Fruit fly (Drosophila melanogaster) whole organism, embryonic: ENCODE data around the gene SecS.

Experiments
- Bgb ChIP-seq: fragments of 200-800 bp; sonication (Bioruptor generic); IDR thresholded peaks from 2 replicates; pipeline ENCODE4 v1.3.6; 2022; ENCODE audit warnings: missing biosample characterization, missing genetic modification characterization; ENCODE audit not compliant: partially characterized antibody
- CG10274 ChIP-seq: fragments of 200-800 bp; sonication (Bioruptor generic); optimal IDR thresholded peaks from 3 replicates; lab custom pipeline; 2017; ENCODE audit warnings: missing biosample characterization, mild to moderate bottlenecking, missing genetic modification characterization
- CG10654 ChIP-seq: fragments of 200-800 bp; sonication (Bioruptor generic); optimal IDR thresholded peaks from 2 replicates; lab custom pipeline; 2016; ENCODE audit warnings: missing biosample characterization, missing genetic modification characterization
- CG12155 ChIP-seq: fragments of 200-800 bp; sonication (Bioruptor generic); optimal IDR thresholded peaks from 3 replicates; lab custom pipeline; 2016; ENCODE audit warnings: missing biosample characterization, missing genetic modification characterization
- CG12391 ChIP-seq: fragments of 200-800 bp; sonication (Bioruptor generic); optimal IDR thresholded peaks from 3 replicates; lab custom pipeline; 2018; ENCODE audit warnings: missing biosample characterization, mild to moderate bottlenecking, missing genetic modification characterization, moderate library complexity
- CG13123 ChIP-seq: fragments of 200-800 bp; sonication (Bioruptor generic); optimal IDR thresholded peaks from 2 replicates; lab custom pipeline; 2016; ENCODE audit warnings: missing biosample characterization, missing genetic modification characterization
- CG13287 ChIP-seq: fragments of 200-800 bp; sonication (Bioruptor generic); IDR thresholded peaks from 2 replicates; pipeline ENCODE4 v1.3.6; 2022; ENCODE audit warnings: missing biosample characterization, missing genetic modification characterization; ENCODE audit not compliant: partially characterized antibody
- CG15601 ChIP-seq: fragments of 200-800 bp; sonication (Bioruptor generic); optimal IDR thresholded peaks from 3 replicates; lab custom pipeline; 2019; ENCODE audit warnings: missing biosample characterization, mild to moderate bottlenecking, missing genetic modification characterization, moderate library complexity
- CG16813 ChIP-seq: fragments of 200-800 bp; sonication (Bioruptor generic); IDR thresholded peaks from 3 replicates; pipeline ENCODE4 v1.3.6; 2022; ENCODE audit warnings: missing biosample characterization, missing genetic modification characterization; ENCODE audit not compliant: partially characterized antibody
- CG17186 ChIP-seq: fragments of 200-800 bp; sonication (Bioruptor generic); optimal IDR thresholded peaks from 3 replicates; lab custom pipeline; 2017; ENCODE audit warnings: missing biosample characterization, missing genetic modification reagents, missing genetic modification characterization
- CG3065 ChIP-seq: fragments of 200-800 bp; sonication (Bioruptor generic); optimal IDR thresholded peaks from 2 replicates; lab custom pipeline; 2016; ENCODE audit warnings: missing biosample characterization, missing genetic modification characterization
- CG31441 ChIP-seq: fragments of 200-800 bp; sonication (Bioruptor generic); IDR thresholded peaks from 2 replicates; pipeline ENCODE4 v1.3.6; 2022; ENCODE audit warnings: missing biosample characterization, missing genetic modification characterization
- CG34224 ChIP-seq: fragments of 200-800 bp; sonication (Bioruptor generic); IDR thresholded peaks from 3 replicates; pipeline ENCODE4 v1.3.6; 2022; ENCODE audit warnings: missing biosample characterization, missing genetic modification characterization; ENCODE audit not compliant: partially characterized antibody
- CG34376 ChIP-seq: fragments of 200-800 bp; sonication (Bioruptor generic); optimal IDR thresholded peaks from 2 replicates; lab custom pipeline; 2018; ENCODE audit warnings: missing biosample characterization, mild to moderate bottlenecking, missing genetic modification characterization
- CG3838 ChIP-seq: fragments of 200-800 bp; sonication (Bioruptor generic); optimal IDR thresholded peaks from 3 replicates; lab custom pipeline; 2016; ENCODE audit warnings: missing biosample characterization, missing genetic modification characterization
- CG3995 ChIP-seq: fragments of 200-800 bp; sonication (Bioruptor generic); optimal IDR thresholded peaks from 3 replicates; lab custom pipeline; 2016; ENCODE audit warnings: missing biosample characterization, missing genetic modification characterization
- CG4328 ChIP-seq: fragments of 200-800 bp; sonication (Bioruptor generic); optimal IDR thresholded peaks from 3 replicates; lab custom pipeline; 2017; ENCODE audit warnings: missing biosample characterization, missing genetic modification reagents, missing genetic modification characterization
- CG4707 ChIP-seq: fragments of 200-800 bp; sonication (Bioruptor generic); optimal IDR thresholded peaks from 2 replicates; lab custom pipeline; 2018; ENCODE audit warnings: missing biosample characterization, mild to moderate bottlenecking, missing genetic modification characterization, moderate library complexity
- CG4854 ChIP-seq: fragments of 200-800 bp; sonication (Bioruptor generic); optimal IDR thresholded peaks from 2 replicates; lab custom pipeline; 2016; ENCODE audit warnings: missing biosample characterization, missing genetic modification characterization, inconsistent platforms
- CG6175 ChIP-seq: fragments of 200-800 bp; sonication (Bioruptor generic); IDR thresholded peaks from 3 replicates; pipeline ENCODE4 v1.3.6; 2022; ENCODE audit warnings: missing biosample characterization, missing genetic modification characterization
- CG7271 ChIP-seq: fragments of 200-800 bp; sonication (Bioruptor generic); optimal IDR thresholded peaks from 2 replicates; lab custom pipeline; 2018; ENCODE audit warnings: missing biosample characterization, mild to moderate bottlenecking, missing genetic modification characterization, moderate library complexity
- CG8924 ChIP-seq: fragments of 200-800 bp; optimal IDR thresholded peaks from 3 replicates; lab custom pipeline; 2019; ENCODE audit warnings: missing biosample characterization, mild to moderate bottlenecking, missing genetic modification characterization, moderate library complexity
- Deaf1 ChIP-seq: fragments of 200-800 bp; optimal IDR thresholded peaks from 3 replicates; lab custom pipeline; 2019; ENCODE audit warnings: missing biosample characterization, mild to moderate bottlenecking, missing genetic modification characterization, moderate library complexity
- Dref ChIP-seq: fragments of 200-800 bp; sonication (Bioruptor generic); IDR thresholded peaks from 2 replicates; pipeline ENCODE4 v1.3.6; 2022; ENCODE audit warnings: missing biosample characterization, missing genetic modification characterization
- E2f2 ChIP-seq: fragments of 200-800 bp; sonication (Bioruptor generic); IDR thresholded peaks from 2 replicates; pipeline ENCODE4 v1.3.6; 2022; ENCODE audit warnings: missing biosample characterization, missing genetic modification characterization
- Lhr ChIP-seq: fragments of 200-800 bp; sonication (Bioruptor generic); optimal IDR thresholded peaks from 3 replicates; lab custom pipeline; 2017; ENCODE audit warnings: mild to moderate bottlenecking, missing biosample characterization, missing genetic modification reagents, missing genetic modification characterization
- MTF-1 ChIP-seq: fragments of 200-800 bp; sonication (Bioruptor generic); optimal IDR thresholded peaks from 2 replicates; lab custom pipeline; 2018; ENCODE audit warnings: missing biosample characterization, mild to moderate bottlenecking, missing genetic modification characterization, borderline replicate concordance
- Sin3A ChIP-seq: fragments of >200 bp; optimal IDR thresholded peaks from 2 replicates; lab custom pipeline; 2018
- bbx ChIP-seq: fragments of 200-800 bp; sonication (Bioruptor generic); IDR thresholded peaks from 2 replicates; pipeline ENCODE4 v1.3.6; 2022; ENCODE audit warnings: missing biosample characterization, missing genetic modification characterization; ENCODE audit not compliant: partially characterized antibody
- bcd ChIP-seq: fragments of 200-800 bp; sonication (Bioruptor generic); optimal IDR thresholded peaks from 2 replicates; lab custom pipeline; 2017; ENCODE audit warnings: missing biosample characterization, mild to moderate bottlenecking, missing genetic modification characterization
- chn ChIP-seq: fragments of 200-800 bp; sonication (Bioruptor generic); optimal IDR thresholded peaks from 2 replicates; lab custom pipeline; 2016; ENCODE audit warnings: missing biosample characterization, missing genetic modification characterization
- ci ChIP-seq: fragments of 200-800 bp; sonication (Bioruptor generic); IDR thresholded peaks from 3 replicates; pipeline ENCODE4 v1.3.6; 2022; ENCODE audit warnings: missing biosample characterization, missing genetic modification characterization
- crp ChIP-seq, 2 experiments: fragments of 200-800 bp; sonication (Bioruptor generic); optimal IDR thresholded peaks; 2 replicates in 1 of 2; 3 replicates in 1 of 2; lab custom pipeline; 2017; ENCODE audit warnings: missing biosample characterization in 2 of 2, missing genetic modification characterization in 2 of 2, mild to moderate bottlenecking in 1 of 2, moderate library complexity in 1 of 2
- dati ChIP-seq: fragments of 200-800 bp; sonication (Bioruptor generic); IDR thresholded peaks from 2 replicates; pipeline ENCODE4 v1.3.6; 2022; ENCODE audit warnings: missing biosample characterization, missing genetic modification characterization
- ems ChIP-seq: fragments of 200-800 bp; sonication (Bioruptor generic); optimal IDR thresholded peaks from 3 replicates; lab custom pipeline; 2016; ENCODE audit warnings: missing biosample characterization, missing genetic modification characterization
- ewg ChIP-seq: fragments of 200-800 bp; sonication (Bioruptor generic); optimal IDR thresholded peaks from 3 replicates; lab custom pipeline; 2017; ENCODE audit warnings: mild to moderate bottlenecking, missing biosample characterization, missing genetic modification reagents, missing genetic modification characterization
- exex ChIP-seq: fragments of 200-800 bp; sonication (Bioruptor generic); optimal IDR thresholded peaks from 4 replicates; lab custom pipeline; 2018; ENCODE audit warnings: missing biosample characterization, mild to moderate bottlenecking, missing genetic modification characterization, moderate library complexity
- fd3F ChIP-seq: fragments of 200-800 bp; sonication (Bioruptor generic); optimal IDR thresholded peaks from 2 replicates; lab custom pipeline; 2018; ENCODE audit warnings: missing biosample characterization, mild to moderate bottlenecking, missing genetic modification characterization, moderate library complexity
- ind ChIP-seq: fragments of 200-800 bp; sonication (Bioruptor generic); optimal IDR thresholded peaks from 3 replicates; lab custom pipeline; 2016; ENCODE audit warnings: missing biosample characterization, missing genetic modification characterization
- inv ChIP-seq: fragments of 200-800 bp; sonication (Bioruptor generic); IDR thresholded peaks from 2 replicates; pipeline ENCODE4 v1.3.6; 2022; ENCODE audit warnings: missing biosample characterization, missing genetic modification characterization; ENCODE audit not compliant: partially characterized antibody
- kah ChIP-seq: fragments of 200-800 bp; sonication (Bioruptor generic); optimal IDR thresholded peaks from 2 replicates; lab custom pipeline; 2018; ENCODE audit warnings: missing biosample characterization, mild to moderate bottlenecking, missing genetic modification characterization
- kni ChIP-seq: fragments of 200-800 bp; sonication (Bioruptor generic); optimal IDR thresholded peaks from 3 replicates; lab custom pipeline; 2017; ENCODE audit warnings: mild to moderate bottlenecking, missing biosample characterization, missing genetic modification reagents, missing genetic modification characterization
- luna ChIP-seq: fragments of 200-800 bp; sonication (Bioruptor generic); optimal IDR thresholded peaks from 2 replicates; lab custom pipeline; 2016; ENCODE audit warnings: missing biosample characterization, missing genetic modification characterization
- pros ChIP-seq: fragments of 200-800 bp; sonication (Bioruptor generic); optimal IDR thresholded peaks from 3 replicates; lab custom pipeline; 2019; ENCODE audit warnings: missing biosample characterization, mild to moderate bottlenecking, missing genetic modification characterization, moderate library complexity
- pzg ChIP-seq: fragments of 200-800 bp; sonication (Bioruptor generic); optimal IDR thresholded peaks from 3 replicates; lab custom pipeline; 2018; ENCODE audit warnings: missing biosample characterization, mild to moderate bottlenecking, missing genetic modification characterization, moderate library complexity
- ro ChIP-seq: fragments of 200-800 bp; sonication (Bioruptor generic); IDR thresholded peaks from 2 replicates; pipeline ENCODE4 v1.3.6; 2022; ENCODE audit warnings: missing biosample characterization, missing genetic modification characterization
- row ChIP-seq: fragments of 200-800 bp; sonication (Bioruptor generic); IDR thresholded peaks from 3 replicates; pipeline ENCODE4 v1.3.6; 2022; ENCODE audit warnings: missing biosample characterization, missing genetic modification characterization
- seq ChIP-seq: fragments of 200-800 bp; sonication (Bioruptor generic); IDR thresholded peaks from 2 replicates; pipeline ENCODE4 v1.3.6; 2022; ENCODE audit warnings: missing biosample characterization, missing genetic modification characterization
- stwl ChIP-seq: fragments of 200-800 bp; sonication (Bioruptor generic); optimal IDR thresholded peaks from 3 replicates; lab custom pipeline; 2018; ENCODE audit warnings: missing biosample characterization, mild to moderate bottlenecking, missing genetic modification characterization, moderate library complexity
- zen ChIP-seq: fragments of 200-800 bp; sonication (Bioruptor generic); optimal IDR thresholded peaks from 3 replicates; lab custom pipeline; 2018; ENCODE audit warnings: missing biosample characterization, mild to moderate bottlenecking, missing genetic modification characterization, moderate library complexity

SecS gene

dm6 chr3R:5564775-5565190 lies 36.5 kb upstream of the SecS start, which contains the start of the genes CG14671 and CG12746 (continued):
- TF ChIP-seq ewg (GFP tag; lab: Kevin White, UChicago) (peak; percentile 46), CG12155 (GFP tag; lab: Kevin White, UChicago) (no peak), Lhr (GFP tag; lab: Kevin White, UChicago) (no peak), CG16813 (no peak), Dref (GFP tag; lab: Robert Waterston, UW) (peak; percentile 81), CG4854 (GFP tag; lab: Kevin White, UChicago) (no peak), CG12391 (no peak), CG13123 (GFP tag; lab: Kevin White, UChicago) (no peak), CG8924 (tag; lab: Kevin White, UChicago) (no peak), fd3F (GFP tag; lab: Kevin White, UChicago) (no peak), CG17186 (GFP tag; lab: Kevin White, UChicago) (peak; percentile 26), inv (no peak), CG4328 (GFP tag; lab: Kevin White, UChicago) (no peak), pzg (GFP tag; lab: Kevin White, UChicago) (peak; percentile 63), ind (GFP tag; lab: Kevin White, UChicago) (no peak), zen (tag; lab: Kevin White, UChicago) (no peak), ci (GFP tag; lab: Robert Waterston, UW) (peak; percentile 55; the same call in 1 of the 3 replicates), row (GFP tag; lab: Robert Waterston, UW) (0 out of 3 replicates have a peak, but pooled peaks have one; percentile 17), luna (GFP tag; lab: Kevin White, UChicago) (no peak), CG10274 (GFP tag; lab: Kevin White, UChicago) (no peak), E2f2 (peak; percentile 71), Sin3A (lab: Kevin White, UChicago) (peak; percentile 62), CG3065 (GFP tag; lab: Kevin White, UChicago) (no peak), CG34224 (GFP tag; lab: Robert Waterston, UW) (0 out of 3 replicates have a peak, but pooled peaks have one; percentile 27), CG3995 (no peak), CG7271 (tag; lab: Kevin White, UChicago) (no peak), bcd (no peak), CG10654 (no peak), ro (GFP tag; lab: Robert Waterston, UW) (no peak), ems (GFP tag; lab: Kevin White, UChicago) (no peak), seq (GFP tag; lab: Robert Waterston, UW) (no peak), CG4707 (no peak), kni (GFP tag; lab: Kevin White, UChicago) (peak; percentile 21), CG13287 (GFP tag; lab: Robert Waterston, UW) (peak; percentile 53), CG15601 (no peak), exex (peak; percentile 23), MTF-1 (no peak), CG3838 (GFP tag; lab: Kevin White, UChicago) (no peak), CG34376 (GFP tag; lab: Kevin White, UChicago) (peak; percentile 31), CG31441 (GFP tag; lab: Robert Waterston, UW) (no peak), crp (GFP tag; optimal IDR thresholded peaks at IDR 0.05; lab: Kevin White, UChicago) (peak; percentile 68 to 96), Bgb (GFP tag; lab: Robert Waterston, UW) (peak; percentile 20; the same call in 1 of the 2 replicates), Deaf1 (peak; percentile 58), stwl (peak; percentile 35), CG6175 (GFP tag; lab: Robert Waterston, UW) (no peak), dati (GFP tag; lab: Robert Waterston, UW) (no peak), kah (peak; percentile 39), pros (no peak), chn (GFP tag; lab: Kevin White, UChicago) (no peak), bbx (GFP tag; lab: Robert Waterston, UW) (peak; percentile 29; the same call in 1 of the 2 replicates)
